ENCODE assay signal across 3 fruit fly cellular contexts in genomic region chr3R:16793935-16794589, dm6.
TF ChIP-seq lines count a peak whose summit lies in the region.

No protein-coding gene starts in this region.

- TF ChIP-seq CTCF in whole organism, embryonic (GFP tag; optimal IDR thresholded peaks at IDR 0.05; lab: Kevin White, UChicago), result no peak

TF ChIP-seq in whole organism, embryonic, 481 proteins besides CTCF, POLR2A, EP300 and RAD21 (continues in another document):
- no peak for TF ChIP-seq Hmx (GFP tag; optimal IDR thresholded peaks at IDR 0.05; lab: Kevin White, UChicago)
- TF ChIP-seq CG18011 (GFP tag; optimal IDR thresholded peaks at IDR 0.05; lab: Kevin White, UChicago), result no peak
- no peak for TF ChIP-seq gfzf (GFP tag; optimal IDR thresholded peaks at IDR 0.05; lab: Kevin White, UChicago)
- TF ChIP-seq CG6254 (GFP tag; optimal IDR thresholded peaks at IDR 0.05; lab: Kevin White, UChicago), result peak; percentile 29
- TF ChIP-seq CG32532 (GFP tag; IDR thresholded peaks at IDR 0.05; lab: Robert Waterston, UW), result no peak
- TF ChIP-seq Mad (GFP tag; optimal IDR thresholded peaks at IDR 0.05; lab: Kevin White, UChicago), result no peak
- TF ChIP-seq Fer1 (GFP tag; optimal IDR thresholded peaks at IDR 0.05; lab: Kevin White, UChicago), result peak; percentile 74
- no peak for TF ChIP-seq CG11093 (GFP tag; IDR thresholded peaks at IDR 0.05; lab: Robert Waterston, UW)
- peak; percentile 21 for TF ChIP-seq CG6654 (GFP tag; optimal IDR thresholded peaks at IDR 0.05; lab: Kevin White, UChicago)
- TF ChIP-seq ken (GFP tag; IDR thresholded peaks at IDR 0.05; lab: Robert Waterston, UW), result no peak
- peak; percentile 66 for TF ChIP-seq phol (tag; optimal IDR thresholded peaks at IDR 0.05; lab: Kevin White, UChicago)
- TF ChIP-seq CG4820 (GFP tag; optimal IDR thresholded peaks at IDR 0.05; lab: Kevin White, UChicago), result peak; percentile 63
- TF ChIP-seq insv (GFP tag; optimal IDR thresholded peaks at IDR 0.05; lab: Kevin White, UChicago), result no peak
- no peak for TF ChIP-seq CG17186 (GFP tag; optimal IDR thresholded peaks at IDR 0.05; lab: Kevin White, UChicago)
- peak; percentile 26 for TF ChIP-seq CG1603 (tag; optimal IDR thresholded peaks at IDR 0.05; lab: Kevin White, UChicago)
- peak; percentile 92 for TF ChIP-seq sens (GFP tag; lab: Kevin White, UChicago)
- TF ChIP-seq Stat92E (GFP tag; optimal IDR thresholded peaks at IDR 0.05; lab: Kevin White, UChicago), result no peak
- no peak for TF ChIP-seq cad (GFP tag; optimal IDR thresholded peaks at IDR 0.05; lab: Kevin White, UChicago)
- TF ChIP-seq Trl (optimal IDR thresholded peaks at IDR 0.05; lab: Kevin White, UChicago), result no peak
- TF ChIP-seq Trl (GFP tag; optimal IDR thresholded peaks at IDR 0.05; lab: Kevin White, UChicago), result no peak
- peak; percentile 7 for TF ChIP-seq nerfin-1 (tag; optimal IDR thresholded peaks at IDR 0.05; lab: Kevin White, UChicago)
- TF ChIP-seq Sin3A (optimal IDR thresholded peaks at IDR 0.05; lab: Kevin White, UChicago), result no peak
- no peak for TF ChIP-seq gt (GFP tag; IDR thresholded peaks at IDR 0.05; lab: Robert Waterston, UW)
- TF ChIP-seq NfI (GFP tag; optimal IDR thresholded peaks at IDR 0.05; lab: Kevin White, UChicago), result peak; percentile 46
- TF ChIP-seq sens-2 (GFP tag; IDR thresholded peaks at IDR 0.05; lab: Robert Waterston, UW), result no peak
- no peak for TF ChIP-seq hb (GFP tag; IDR thresholded peaks at IDR 0.05; lab: Robert Waterston, UW; ENCODE audit: partially characterized antibody)
- TF ChIP-seq chn (GFP tag; optimal IDR thresholded peaks at IDR 0.05; lab: Kevin White, UChicago), result peak; percentile 60
- no peak for TF ChIP-seq rib (GFP tag; IDR thresholded peaks at IDR 0.05; lab: Robert Waterston, UW)
- TF ChIP-seq BtbVII (GFP tag; optimal IDR thresholded peaks at IDR 0.05; lab: Kevin White, UChicago), result peak; percentile 47
- TF ChIP-seq MBD-R2 (GFP tag; IDR thresholded peaks at IDR 0.05; lab: Robert Waterston, UW), result no peak
- no peak for TF ChIP-seq fd102C (GFP tag; optimal IDR thresholded peaks at IDR 0.05; lab: Kevin White, UChicago)
- TF ChIP-seq CG15011 (GFP tag; optimal IDR thresholded peaks at IDR 0.05; lab: Kevin White, UChicago), result peak; percentile 52

TF ChIP-seq in whole organism, prepupa, 60 proteins besides CTCF, POLR2A, EP300 and RAD21:
- TF ChIP-seq pdm3 (GFP tag; optimal IDR thresholded peaks at IDR 0.05; lab: Kevin White, UChicago) (no peak), svp (GFP tag; lab: Kevin White, UChicago) (peak; percentile 50)

TF ChIP-seq in whole organism, wandering third instar larva, 38 proteins besides CTCF, POLR2A, EP300 and RAD21:
- TF ChIP-seq Jra (GFP tag; optimal IDR thresholded peaks at IDR 0.05; lab: Kevin White, UChicago), result no peak
- TF ChIP-seq sv (GFP tag; optimal IDR thresholded peaks at IDR 0.05; lab: Kevin White, UChicago), result peak; percentile 19

Comparison
In these comparisons a context has a peak if more than half of its experiments do, and no peak if none do; other contexts are left out.
1. Of the 7 proteins assayed by ChIP-seq in both whole organism, embryonic and whole organism, prepupa: peak only in whole organism, embryonic: Blimp-1, CG6854 and Sox102F; only in whole organism, prepupa: none; in both: none; in neither: 4.